Fruit fly (Drosophila melanogaster) whole organism, pupa: ENCODE data around the gene Ilp1.

Source experiments
- CG10348 ChIP-seq: fragments of 200-800 bp; sonication (Bioruptor generic); IDR thresholded peaks from 2 replicates; pipeline ENCODE4 v1.3.6; 2022; ENCODE audit warnings: missing biosample characterization, missing genetic modification characterization
- CG12605 ChIP-seq: fragments of 200-800 bp; sonication (Bioruptor generic); IDR thresholded peaks from 2 replicates; pipeline ENCODE4 v1.3.6; 2022; ENCODE audit warnings: missing biosample characterization, missing genetic modification characterization
- CG13204 ChIP-seq: fragments of 200-800 bp; sonication (Bioruptor generic); optimal IDR thresholded peaks from 2 replicates; lab custom pipeline; 2018; ENCODE audit warnings: missing biosample characterization, mild to moderate bottlenecking, missing genetic modification characterization, moderate library complexity
- CG14655 ChIP-seq: fragments of 200-800 bp; sonication (Bioruptor generic); optimal IDR thresholded peaks from 3 replicates; lab custom pipeline; 2017; ENCODE audit warnings: mild to moderate bottlenecking, missing biosample characterization, missing genetic modification reagents, missing genetic modification characterization
- CG15710 ChIP-seq: fragments of 200-800 bp; sonication (Bioruptor generic); optimal IDR thresholded peaks from 2 replicates; lab custom pipeline; 2018; ENCODE audit warnings: missing biosample characterization, mild to moderate bottlenecking, missing genetic modification characterization, moderate library complexity
- CG17806 ChIP-seq: fragments of 200-800 bp; sonication (Bioruptor generic); optimal IDR thresholded peaks from 2 replicates; lab custom pipeline; 2018; ENCODE audit warnings: missing biosample characterization, mild to moderate bottlenecking, missing genetic modification characterization, moderate library complexity
- CG32121 ChIP-seq: fragments of 200-800 bp; sonication (Bioruptor generic); IDR thresholded peaks from 2 replicates; pipeline ENCODE4 v1.3.6; 2022; ENCODE audit warnings: missing biosample characterization, missing genetic modification characterization
- CG34367 ChIP-seq: fragments of 200-800 bp; sonication (Bioruptor generic); optimal IDR thresholded peaks from 2 replicates; lab custom pipeline; 2018; ENCODE audit warnings: missing biosample characterization, mild to moderate bottlenecking, missing genetic modification characterization
- CG4496 ChIP-seq: fragments of 200-800 bp; sonication (Bioruptor generic); IDR thresholded peaks from 3 replicates; pipeline ENCODE4 v1.3.6; 2022; ENCODE audit warnings: missing biosample characterization, missing genetic modification characterization
- CG8159 ChIP-seq: fragments of 200-800 bp; sonication (Bioruptor generic); optimal IDR thresholded peaks from 3 replicates; lab custom pipeline; 2018; ENCODE audit warnings: missing biosample characterization, mild to moderate bottlenecking, missing genetic modification characterization, moderate library complexity
- CG8301 ChIP-seq: fragments of 200-800 bp; sonication (Bioruptor generic); optimal IDR thresholded peaks from 2 replicates; lab custom pipeline; 2018; ENCODE audit warnings: missing biosample characterization, mild to moderate bottlenecking, missing genetic modification characterization
- CG9948 ChIP-seq: fragments of 200-800 bp; sonication (Bioruptor generic); optimal IDR thresholded peaks from 2 replicates; lab custom pipeline; 2018; ENCODE audit warnings: missing biosample characterization, mild to moderate bottlenecking, missing genetic modification characterization, moderate library complexity
- D1 ChIP-seq: fragments of 200-800 bp; sonication (Bioruptor generic); optimal IDR thresholded peaks from 2 replicates; lab custom pipeline; 2018; ENCODE audit warnings: missing biosample characterization, mild to moderate bottlenecking, missing genetic modification characterization, moderate library complexity
- EcR ChIP-seq: fragments of 200-800 bp; sonication (Bioruptor generic); optimal IDR thresholded peaks from 3 replicates; lab custom pipeline; 2019; ENCODE audit warnings: missing biosample characterization, missing genetic modification characterization, mild to moderate bottlenecking, moderate library complexity, missing genetic modification reagents
- Ets98B ChIP-seq: fragments of 200-800 bp; sonication (Bioruptor generic); IDR thresholded peaks from 2 replicates; pipeline ENCODE4 v1.3.6; 2022; ENCODE audit warnings: missing biosample characterization, missing genetic modification characterization
- Pif1A ChIP-seq: fragments of 200-800 bp; sonication (Bioruptor generic); optimal IDR thresholded peaks from 3 replicates; lab custom pipeline; 2016; ENCODE audit warnings: missing biosample characterization, missing genetic modification characterization
- Pif1B ChIP-seq: fragments of 200-800 bp; sonication (Bioruptor generic); optimal IDR thresholded peaks from 3 replicates; lab custom pipeline; 2016; ENCODE audit warnings: missing biosample characterization, missing genetic modification characterization
- Snoo ChIP-seq: fragments of 200-800 bp; sonication (Bioruptor generic); optimal IDR thresholded peaks from 3 replicates; lab custom pipeline; 2017; ENCODE audit warnings: missing biosample characterization, mild to moderate bottlenecking, missing genetic modification characterization, inconsistent platforms
- fd96Ca ChIP-seq: fragments of 200-800 bp; sonication (Bioruptor generic); IDR thresholded peaks from 3 replicates; pipeline ENCODE4 v1.3.6; 2022; ENCODE audit warnings: missing biosample characterization, missing genetic modification characterization
- gl ChIP-seq: fragments of 200-800 bp; sonication (Bioruptor generic); optimal IDR thresholded peaks from 2 replicates; lab custom pipeline; 2018; ENCODE audit warnings: missing biosample characterization, mild to moderate bottlenecking, missing genetic modification characterization
- rn ChIP-seq: fragments of 200-800 bp; sonication (Bioruptor generic); IDR thresholded peaks from 2 replicates; pipeline ENCODE4 v1.3.6; 2022; ENCODE audit warnings: missing biosample characterization, missing genetic modification characterization

The Ilp1 gene

dm6 chr3L:9804125-9804524 is 5.9 kb downstream of the Ilp1 start, which contains the start of gene Ilp4:
Gene Ilp4, minus strand, starts transcription at chr3L:9804263.
- TF ChIP-seq Snoo: no peak
- no peak for TF ChIP-seq CG13204 (GFP tag; lab: Kevin White, UChicago)
- TF ChIP-seq CG17806 (tag; lab: Kevin White, UChicago): no peak
- TF ChIP-seq Pif1A (GFP tag; lab: Kevin White, UChicago): no peak
- no peak for TF ChIP-seq CG34367 (tag; lab: Kevin White, UChicago)
- TF ChIP-seq CG12605 (GFP tag; lab: Robert Waterston, UW): no peak
- no peak for TF ChIP-seq D1
- no peak for TF ChIP-seq CG15710
- no peak for TF ChIP-seq CG8159 (tag; lab: Kevin White, UChicago)
- TF ChIP-seq Ets98B (GFP tag; lab: Robert Waterston, UW): no peak
- no peak for TF ChIP-seq CG9948 (tag; lab: Kevin White, UChicago)

- TF ChIP-seq CG8301 (no peak), EcR (GFP tag; lab: Kevin White, UChicago) (no peak), Ets98B (GFP tag; lab: Robert Waterston, UW) (no peak), fd96Ca (GFP tag; lab: Robert Waterston, UW) (no peak), rn (GFP tag; lab: Robert Waterston, UW) (no peak), Pif1B (no peak), D1 (no peak), CG4496 (GFP tag; lab: Robert Waterston, UW) (no peak), CG14655 (GFP tag; lab: Kevin White, UChicago) (no peak), CG17806 (tag; lab: Kevin White, UChicago) (no peak), CG13204 (GFP tag; lab: Kevin White, UChicago) (no peak), CG15710 (no peak), CG12605 (GFP tag; lab: Robert Waterston, UW) (no peak), Pif1A (GFP tag; lab: Kevin White, UChicago) (no peak), CG10348 (no peak), CG9948 (tag; lab: Kevin White, UChicago) (no peak), CG32121 (GFP tag; lab: Robert Waterston, UW) (no peak), Snoo (no peak), CG34367 (tag; lab: Kevin White, UChicago) (no peak), CG8159 (tag; lab: Kevin White, UChicago) (no peak)
Measured at dm6 chr3L:9813345-9813897, 15.2 kb downstream of the Ilp1 start, which contains the start of gene CG43897. Gene CG43897, plus strand, starts transcription at chr3L:9813847.

- TF ChIP-seq CG15710 (no peak), fd96Ca (GFP tag; lab: Robert Waterston, UW) (peak; percentile 38; the same call in 1 of the 3 replicates), CG14655 (GFP tag; lab: Kevin White, UChicago) (peak; percentile 20), Ets98B (GFP tag; lab: Robert Waterston, UW) (peak; percentile 50), CG32121 (GFP tag; lab: Robert Waterston, UW) (peak; percentile 63), CG12605 (GFP tag; lab: Robert Waterston, UW) (no peak; the same call in 1 of the 2 replicates), CG4496 (GFP tag; lab: Robert Waterston, UW) (peak; percentile 57; the same call in 2 of the 3 replicates)
Measured at dm6 chr3L:9814621-9815020, 16.4 kb downstream of the Ilp1 start.

- TF ChIP-seq D1: no peak
- no peak for TF ChIP-seq Pif1B
- TF ChIP-seq CG14655 (GFP tag; lab: Kevin White, UChicago): no peak
- no peak for TF ChIP-seq CG9948 (tag; lab: Kevin White, UChicago)
- no peak for TF ChIP-seq CG13204 (GFP tag; lab: Kevin White, UChicago)
- TF ChIP-seq Pif1A (GFP tag; lab: Kevin White, UChicago): no peak
- no peak for TF ChIP-seq CG4496 (GFP tag; lab: Robert Waterston, UW)
- TF ChIP-seq CG15710: no peak
- TF ChIP-seq CG8159 (tag; lab: Kevin White, UChicago): no peak
- peak; percentile 64 for TF ChIP-seq CG32121 (GFP tag; lab: Robert Waterston, UW)
- TF ChIP-seq gl (tag; lab: Kevin White, UChicago): no peak
- no peak for TF ChIP-seq CG8301
- TF ChIP-seq CG34367 (tag; lab: Kevin White, UChicago): no peak
- no peak for TF ChIP-seq Snoo
- TF ChIP-seq EcR (GFP tag; lab: Kevin White, UChicago): no peak
- TF ChIP-seq rn (GFP tag; lab: Robert Waterston, UW): no peak
- TF ChIP-seq Ets98B (GFP tag; lab: Robert Waterston, UW): peak; percentile 53
- TF ChIP-seq fd96Ca (GFP tag; lab: Robert Waterston, UW): peak; percentile 44; the same call in 1 of the 3 replicates
- no peak for TF ChIP-seq CG10348
- TF ChIP-seq CG12605 (GFP tag; lab: Robert Waterston, UW): no peak
- TF ChIP-seq CG17806 (tag; lab: Kevin White, UChicago): no peak
Measured at dm6 chr3L:9815705-9816104, 17.5 kb downstream of the Ilp1 start.

dm6 chr3L:9820248-9820647 is 22.0 kb downstream of the Ilp1 start:
- TF ChIP-seq CG12605 (GFP tag; lab: Robert Waterston, UW) (no peak), CG17806 (tag; lab: Kevin White, UChicago) (no peak), CG8159 (tag; lab: Kevin White, UChicago) (no peak), CG13204 (GFP tag; lab: Kevin White, UChicago) (no peak), EcR (GFP tag; lab: Kevin White, UChicago) (no peak), CG10348 (no peak), CG8301 (no peak), Pif1B (no peak), CG34367 (tag; lab: Kevin White, UChicago) (no peak), fd96Ca (GFP tag; lab: Robert Waterston, UW) (no peak), CG32121 (GFP tag; lab: Robert Waterston, UW) (no peak), D1 (no peak), Snoo (no peak), CG4496 (GFP tag; lab: Robert Waterston, UW) (no peak), Pif1A (GFP tag; lab: Kevin White, UChicago) (no peak), CG9948 (tag; lab: Kevin White, UChicago) (no peak), gl (tag; lab: Kevin White, UChicago) (no peak), rn (GFP tag; lab: Robert Waterston, UW) (no peak)
